Fruit fly (Drosophila melanogaster): ENCODE results near the gene Fas1.

Gene Fas1

DNA sequence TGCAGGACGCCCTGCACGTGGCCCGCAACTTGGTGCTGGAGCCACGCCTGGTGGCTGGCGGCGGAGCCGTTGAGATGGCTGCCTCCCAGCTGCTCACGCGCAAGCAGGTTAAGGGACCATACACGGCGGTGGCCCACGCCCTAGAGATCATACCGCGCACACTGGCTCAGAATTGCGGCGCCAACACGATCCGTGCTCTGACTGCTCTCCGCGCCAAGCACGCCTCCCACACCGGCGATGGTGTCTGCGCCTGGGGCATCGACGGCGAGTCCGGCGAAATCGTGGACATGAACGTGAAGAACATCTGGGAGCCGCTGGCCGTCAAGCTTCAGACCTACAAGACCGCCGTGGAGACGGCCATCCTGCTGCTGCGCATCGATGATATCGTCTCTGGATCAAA, 24.2 kb downstream of the Fas1 start:
- TF ChIP-seq Myc (optimal IDR thresholded peaks at IDR 0.05) (no peak), ttk (optimal IDR thresholded peaks at IDR 0.05) (no peak), insv (optimal IDR thresholded peaks at IDR 0.05) (no peak), h (optimal IDR thresholded peaks at IDR 0.05) (no peak), psq (optimal IDR thresholded peaks at IDR 0.05) (no peak)

DNA sequence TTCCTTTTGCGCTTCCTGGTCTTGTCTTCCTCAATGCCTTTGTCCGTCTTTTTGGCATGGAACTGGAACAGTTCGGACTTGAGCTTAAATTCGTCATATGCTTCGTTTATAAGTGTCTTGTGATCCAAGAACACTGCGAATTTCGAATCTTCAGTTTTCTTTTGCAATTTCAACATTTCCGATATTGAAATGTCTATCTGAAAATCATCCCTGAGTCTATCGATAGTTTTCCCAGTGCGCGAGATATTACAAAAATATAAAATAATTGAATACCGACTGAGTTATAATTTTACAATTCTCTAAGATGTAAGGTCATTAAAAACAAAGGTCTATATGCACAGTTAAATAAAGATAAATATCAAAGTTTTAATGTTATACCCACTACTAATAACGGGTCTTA, 25.9 kb downstream of the Fas1 start, which contains the start of gene Mettl4:
TSS of gene Mettl4 (minus strand) at position 208 of the 400 bp plus-strand sequence.
- TF ChIP-seq Myc (optimal IDR thresholded peaks at IDR 0.05): no peak
- no peak for TF ChIP-seq ttk (optimal IDR thresholded peaks at IDR 0.05)
- TF ChIP-seq Sin3A (optimal IDR thresholded peaks at IDR 0.05): no peak
- no peak for TF ChIP-seq psq (optimal IDR thresholded peaks at IDR 0.05)
- no peak for TF ChIP-seq insv (optimal IDR thresholded peaks at IDR 0.05)
- TF ChIP-seq h (optimal IDR thresholded peaks at IDR 0.05): no peak

DNA sequence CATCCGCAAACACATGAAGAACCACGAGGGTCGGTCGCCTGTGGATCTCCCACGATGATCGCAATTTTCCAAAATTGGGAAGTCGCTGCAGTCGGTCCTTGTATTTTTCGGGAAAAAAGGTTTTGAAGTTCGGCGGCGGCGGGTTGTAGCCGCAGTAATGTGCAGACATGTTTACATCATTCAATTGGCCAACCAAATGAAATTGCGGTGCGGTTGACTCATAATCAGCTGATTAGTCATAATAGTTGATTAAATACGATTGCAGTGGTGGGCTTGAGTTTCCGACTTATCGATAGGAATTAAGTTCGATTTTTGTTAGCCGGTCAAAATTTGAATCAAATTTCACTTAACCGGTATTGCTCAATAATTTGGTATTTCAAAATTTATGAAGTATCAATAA, 27.1 kb downstream of the Fas1 start, which contains the start of gene CG14907:
TSS of gene CG14907 (minus strand) at position 229 of the 400 bp plus-strand sequence.
- TF ChIP-seq h (optimal IDR thresholded peaks at IDR 0.05) (no peak), Sin3A (optimal IDR thresholded peaks at IDR 0.05) (no peak), ttk (optimal IDR thresholded peaks at IDR 0.05) (no peak), insv (optimal IDR thresholded peaks at IDR 0.05) (no peak)

- no peak for TF ChIP-seq ttk (optimal IDR thresholded peaks at IDR 0.05)
- TF ChIP-seq Myc (optimal IDR thresholded peaks at IDR 0.05): no peak
- TF ChIP-seq h (optimal IDR thresholded peaks at IDR 0.05): no peak
- no peak for TF ChIP-seq insv (optimal IDR thresholded peaks at IDR 0.05)
- no peak for TF ChIP-seq psq (optimal IDR thresholded peaks at IDR 0.05)
- TF ChIP-seq Sin3A (optimal IDR thresholded peaks at IDR 0.05): no peak
These were observed 30.0 kb downstream of the Fas1 start for dm6 chr3R:16655000-16655493.

DNA sequence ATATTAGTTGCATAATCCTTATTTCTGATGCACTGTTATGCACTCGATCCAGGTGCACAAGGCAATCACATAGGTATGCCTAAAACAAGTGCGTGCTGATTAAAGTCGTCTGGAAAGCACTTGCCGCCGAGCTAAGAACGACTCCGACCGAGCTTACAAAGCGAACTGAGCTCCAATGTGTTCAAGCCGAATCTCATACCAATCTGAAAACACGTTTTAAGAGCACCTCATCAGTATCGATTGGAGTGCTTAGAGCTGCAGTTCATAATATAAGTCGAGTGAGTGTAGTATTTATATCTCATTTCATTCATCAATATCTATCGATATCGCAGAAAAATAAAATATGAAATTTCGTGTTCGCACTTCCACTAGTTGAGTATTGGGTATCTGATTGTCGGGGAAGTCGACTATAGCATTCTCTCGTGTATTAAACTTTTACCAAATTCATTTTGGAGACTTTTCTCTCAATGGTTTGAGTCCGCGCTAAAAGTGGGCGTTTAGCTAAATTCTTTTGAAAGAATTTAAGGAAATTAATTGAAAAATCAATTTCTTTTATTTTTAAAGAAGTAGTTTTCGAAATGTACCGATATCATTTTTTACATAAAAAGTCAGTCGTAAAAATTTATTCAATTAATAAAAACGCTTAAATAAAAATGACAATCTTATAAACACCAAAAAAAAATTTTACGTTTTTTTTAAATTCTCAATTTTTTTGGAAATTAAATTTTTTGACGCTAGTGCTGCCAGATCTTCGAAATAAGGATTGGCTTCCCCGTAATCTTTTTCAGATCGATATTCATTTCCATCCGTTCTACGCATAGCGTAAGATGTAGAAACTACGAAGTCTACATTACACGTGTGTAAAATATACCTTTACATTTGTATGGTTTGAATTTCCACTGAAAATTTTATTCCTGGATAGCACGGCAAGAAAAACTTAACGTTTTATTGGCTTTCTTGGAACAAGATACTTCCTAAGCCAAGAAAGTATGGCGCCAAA, 30.8 kb downstream of the Fas1 start, which contains the start of gene modSP:
TSS of gene modSP (minus strand) at position 169 of the 1,000 bp plus-strand sequence.
- no peak for TF ChIP-seq insv (optimal IDR thresholded peaks at IDR 0.05)
- TF ChIP-seq h (optimal IDR thresholded peaks at IDR 0.05): no peak
- TF ChIP-seq Sin3A (optimal IDR thresholded peaks at IDR 0.05): no peak
- no peak for TF ChIP-seq ttk (optimal IDR thresholded peaks at IDR 0.05)
- TF ChIP-seq Myc (optimal IDR thresholded peaks at IDR 0.05): no peak
- no peak for TF ChIP-seq psq (optimal IDR thresholded peaks at IDR 0.05)

- TF ChIP-seq insv (optimal IDR thresholded peaks at IDR 0.05): no peak
- TF ChIP-seq Sin3A (optimal IDR thresholded peaks at IDR 0.05): no peak
- no peak for TF ChIP-seq ttk (optimal IDR thresholded peaks at IDR 0.05)
- TF ChIP-seq Myc (optimal IDR thresholded peaks at IDR 0.05): no peak
- no peak for TF ChIP-seq h (optimal IDR thresholded peaks at IDR 0.05)
- no peak for TF ChIP-seq psq (optimal IDR thresholded peaks at IDR 0.05)
These were observed 36.7 kb downstream of the Fas1 start for dm6 chr3R:16661693-16662092.

DNA sequence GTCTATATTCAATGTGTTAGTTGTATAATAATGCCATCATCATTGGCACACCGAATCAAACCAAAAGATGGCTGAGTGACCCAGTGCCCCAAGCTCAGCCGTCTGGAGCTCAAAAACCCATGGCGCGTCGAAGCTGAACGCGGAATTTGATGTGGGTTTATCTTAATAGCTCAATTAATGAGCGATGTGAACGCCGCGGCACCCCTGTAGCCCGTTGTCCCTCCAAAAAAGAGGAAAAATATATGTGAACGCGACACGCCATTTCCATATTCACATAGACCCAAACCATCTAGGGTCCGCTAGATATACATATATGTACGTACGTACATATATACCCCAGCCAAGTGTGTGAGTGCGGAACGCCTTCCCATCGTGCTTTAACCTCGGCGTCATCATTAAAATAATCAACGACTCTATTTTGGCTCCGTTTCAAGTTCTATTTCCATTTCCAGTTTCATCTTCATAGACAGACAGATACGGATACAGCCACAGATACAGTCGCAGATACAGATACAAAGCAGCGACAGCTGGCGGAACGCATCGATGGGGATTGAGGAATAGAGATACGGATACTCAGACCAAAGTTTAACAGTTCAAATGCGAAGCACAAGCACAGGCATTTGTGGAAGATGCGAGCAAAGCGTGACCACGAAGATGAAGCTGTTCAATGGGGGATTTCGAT, 39.2 kb downstream of the Fas1 start:
- TF ChIP-seq insv (optimal IDR thresholded peaks at IDR 0.05) (no peak), ttk (optimal IDR thresholded peaks at IDR 0.05) (no peak), Myc (optimal IDR thresholded peaks at IDR 0.05) (no peak), Sin3A (optimal IDR thresholded peaks at IDR 0.05) (no peak), h (optimal IDR thresholded peaks at IDR 0.05) (no peak), psq (optimal IDR thresholded peaks at IDR 0.05) (no peak)

DNA sequence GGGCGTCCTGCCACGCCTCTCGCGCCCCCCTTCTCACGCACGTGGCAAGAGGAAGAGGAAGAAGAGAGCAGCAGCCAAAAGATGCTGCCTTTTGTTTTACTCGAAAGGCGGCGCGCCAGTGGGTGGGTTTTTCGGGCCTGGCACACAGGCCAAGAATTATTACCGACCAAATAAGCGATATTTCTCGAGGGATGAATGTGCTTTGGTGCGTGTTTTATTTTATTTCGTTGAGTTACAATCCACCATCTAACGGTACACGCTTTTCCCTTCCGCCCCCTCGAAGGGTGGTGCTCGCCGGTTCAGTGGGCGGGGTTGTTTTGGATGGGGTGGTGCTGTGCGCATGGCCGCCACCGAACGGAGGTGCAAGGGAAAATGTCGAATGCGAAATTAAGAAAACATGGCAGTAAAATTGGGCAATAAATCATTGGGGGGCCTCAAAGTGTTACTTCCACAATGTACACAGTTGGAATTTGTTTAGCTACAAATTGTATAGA, 47.2 kb downstream of the Fas1 start:
- TF ChIP-seq psq (optimal IDR thresholded peaks at IDR 0.05): no peak

DNA sequence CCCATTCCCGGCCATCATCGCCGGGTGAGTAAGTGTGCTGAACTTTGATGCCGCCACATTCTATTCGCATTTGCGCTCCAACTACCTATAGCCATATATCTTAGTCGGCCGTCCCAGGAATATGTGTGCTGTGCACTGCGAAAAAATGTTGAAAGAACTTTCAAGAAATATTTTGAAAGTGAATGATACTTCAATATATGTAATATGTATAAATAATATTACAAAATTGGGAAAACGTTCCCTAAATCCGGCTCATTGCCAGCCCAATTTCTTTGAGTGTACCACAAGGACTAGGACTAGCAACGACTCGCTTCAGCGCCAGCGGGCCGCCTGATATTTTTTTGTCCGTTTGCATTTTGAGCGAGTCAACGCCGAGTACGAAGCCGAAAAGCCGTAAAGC, 48.1 kb downstream of the Fas1 start:
- TF ChIP-seq psq (optimal IDR thresholded peaks at IDR 0.05): no peak
- no peak for TF ChIP-seq Myc (optimal IDR thresholded peaks at IDR 0.05)
- TF ChIP-seq insv (optimal IDR thresholded peaks at IDR 0.05): no peak
- no peak for TF ChIP-seq ttk (optimal IDR thresholded peaks at IDR 0.05)
- no peak for TF ChIP-seq h (optimal IDR thresholded peaks at IDR 0.05)
- no peak for TF ChIP-seq Sin3A (optimal IDR thresholded peaks at IDR 0.05)

dm6 chr3R:16676518-16676917, 51.5 kb downstream of the Fas1 start:
- TF ChIP-seq Sin3A (optimal IDR thresholded peaks at IDR 0.05) (no peak), Myc (optimal IDR thresholded peaks at IDR 0.05) (no peak), ttk (optimal IDR thresholded peaks at IDR 0.05) (no peak), insv (optimal IDR thresholded peaks at IDR 0.05) (no peak), psq (optimal IDR thresholded peaks at IDR 0.05) (no peak), h (optimal IDR thresholded peaks at IDR 0.05) (no peak)

- no peak for TF ChIP-seq Sin3A (optimal IDR thresholded peaks at IDR 0.05)
- no peak for TF ChIP-seq ttk (optimal IDR thresholded peaks at IDR 0.05)
- no peak for TF ChIP-seq insv (optimal IDR thresholded peaks at IDR 0.05)
- no peak for TF ChIP-seq Myc (optimal IDR thresholded peaks at IDR 0.05)
- no peak for TF ChIP-seq h (optimal IDR thresholded peaks at IDR 0.05)
- TF ChIP-seq psq (optimal IDR thresholded peaks at IDR 0.05): no peak
These were observed 52.9 kb downstream of the Fas1 start for dm6 chr3R:16677934-16678333.

- TF ChIP-seq h (optimal IDR thresholded peaks at IDR 0.05) (no peak), psq (optimal IDR thresholded peaks at IDR 0.05) (no peak), ttk (optimal IDR thresholded peaks at IDR 0.05) (no peak), Myc (optimal IDR thresholded peaks at IDR 0.05) (no peak), Sin3A (optimal IDR thresholded peaks at IDR 0.05) (no peak), insv (optimal IDR thresholded peaks at IDR 0.05) (no peak)
These were observed 57.9 kb downstream of the Fas1 start for dm6 chr3R:16682901-16683300.
